Fruit fly (Drosophila melanogaster) whole organism, pupa: ENCODE data around the gene CG1924.

Experiments used
- CG10348 ChIP-seq: fragments of 200-800 bp; sonication (Bioruptor generic); IDR thresholded peaks from 2 replicates; pipeline ENCODE4 v1.3.6; 2022; ENCODE audit warnings: missing biosample characterization, missing genetic modification characterization
- CG12605 ChIP-seq: fragments of 200-800 bp; sonication (Bioruptor generic); IDR thresholded peaks from 2 replicates; pipeline ENCODE4 v1.3.6; 2022; ENCODE audit warnings: missing biosample characterization, missing genetic modification characterization
- CG13204 ChIP-seq: fragments of 200-800 bp; sonication (Bioruptor generic); optimal IDR thresholded peaks from 2 replicates; lab custom pipeline; 2018; ENCODE audit warnings: missing biosample characterization, mild to moderate bottlenecking, missing genetic modification characterization, moderate library complexity
- CG14655 ChIP-seq: fragments of 200-800 bp; sonication (Bioruptor generic); optimal IDR thresholded peaks from 3 replicates; lab custom pipeline; 2017; ENCODE audit warnings: mild to moderate bottlenecking, missing biosample characterization, missing genetic modification reagents, missing genetic modification characterization
- CG15710 ChIP-seq: fragments of 200-800 bp; sonication (Bioruptor generic); optimal IDR thresholded peaks from 2 replicates; lab custom pipeline; 2018; ENCODE audit warnings: missing biosample characterization, mild to moderate bottlenecking, missing genetic modification characterization, moderate library complexity
- CG17806 ChIP-seq: fragments of 200-800 bp; sonication (Bioruptor generic); optimal IDR thresholded peaks from 2 replicates; lab custom pipeline; 2018; ENCODE audit warnings: missing biosample characterization, mild to moderate bottlenecking, missing genetic modification characterization, moderate library complexity
- CG32121 ChIP-seq: fragments of 200-800 bp; sonication (Bioruptor generic); IDR thresholded peaks from 2 replicates; pipeline ENCODE4 v1.3.6; 2022; ENCODE audit warnings: missing biosample characterization, missing genetic modification characterization
- CG34367 ChIP-seq: fragments of 200-800 bp; sonication (Bioruptor generic); optimal IDR thresholded peaks from 2 replicates; lab custom pipeline; 2018; ENCODE audit warnings: missing biosample characterization, mild to moderate bottlenecking, missing genetic modification characterization
- CG4496 ChIP-seq: fragments of 200-800 bp; sonication (Bioruptor generic); IDR thresholded peaks from 3 replicates; pipeline ENCODE4 v1.3.6; 2022; ENCODE audit warnings: missing biosample characterization, missing genetic modification characterization
- CG8159 ChIP-seq: fragments of 200-800 bp; sonication (Bioruptor generic); optimal IDR thresholded peaks from 3 replicates; lab custom pipeline; 2018; ENCODE audit warnings: missing biosample characterization, mild to moderate bottlenecking, missing genetic modification characterization, moderate library complexity
- CG8301 ChIP-seq: fragments of 200-800 bp; sonication (Bioruptor generic); optimal IDR thresholded peaks from 2 replicates; lab custom pipeline; 2018; ENCODE audit warnings: missing biosample characterization, mild to moderate bottlenecking, missing genetic modification characterization
- CG9948 ChIP-seq: fragments of 200-800 bp; sonication (Bioruptor generic); optimal IDR thresholded peaks from 2 replicates; lab custom pipeline; 2018; ENCODE audit warnings: missing biosample characterization, mild to moderate bottlenecking, missing genetic modification characterization, moderate library complexity
- D1 ChIP-seq: fragments of 200-800 bp; sonication (Bioruptor generic); optimal IDR thresholded peaks from 2 replicates; lab custom pipeline; 2018; ENCODE audit warnings: missing biosample characterization, mild to moderate bottlenecking, missing genetic modification characterization, moderate library complexity
- EcR ChIP-seq: fragments of 200-800 bp; sonication (Bioruptor generic); optimal IDR thresholded peaks from 3 replicates; lab custom pipeline; 2019; ENCODE audit warnings: missing biosample characterization, missing genetic modification characterization, mild to moderate bottlenecking, moderate library complexity, missing genetic modification reagents
- Ets98B ChIP-seq: fragments of 200-800 bp; sonication (Bioruptor generic); IDR thresholded peaks from 2 replicates; pipeline ENCODE4 v1.3.6; 2022; ENCODE audit warnings: missing biosample characterization, missing genetic modification characterization
- Pif1A ChIP-seq: fragments of 200-800 bp; sonication (Bioruptor generic); optimal IDR thresholded peaks from 3 replicates; lab custom pipeline; 2016; ENCODE audit warnings: missing biosample characterization, missing genetic modification characterization
- Pif1B ChIP-seq: fragments of 200-800 bp; sonication (Bioruptor generic); optimal IDR thresholded peaks from 3 replicates; lab custom pipeline; 2016; ENCODE audit warnings: missing biosample characterization, missing genetic modification characterization
- Snoo ChIP-seq: fragments of 200-800 bp; sonication (Bioruptor generic); optimal IDR thresholded peaks from 3 replicates; lab custom pipeline; 2017; ENCODE audit warnings: missing biosample characterization, mild to moderate bottlenecking, missing genetic modification characterization, inconsistent platforms
- fd96Ca ChIP-seq: fragments of 200-800 bp; sonication (Bioruptor generic); IDR thresholded peaks from 3 replicates; pipeline ENCODE4 v1.3.6; 2022; ENCODE audit warnings: missing biosample characterization, missing genetic modification characterization
- gl ChIP-seq: fragments of 200-800 bp; sonication (Bioruptor generic); optimal IDR thresholded peaks from 2 replicates; lab custom pipeline; 2018; ENCODE audit warnings: missing biosample characterization, mild to moderate bottlenecking, missing genetic modification characterization
- rn ChIP-seq: fragments of 200-800 bp; sonication (Bioruptor generic); IDR thresholded peaks from 2 replicates; pipeline ENCODE4 v1.3.6; 2022; ENCODE audit warnings: missing biosample characterization, missing genetic modification characterization

The CG1924 gene

dm6 chrX:12178526-12178925 is at the start of gene CG1924:
Gene CG1924 (minus strand): TSS chrX:12178626.
- TF ChIP-seq Pif1A (GFP tag; lab: Kevin White, UChicago) (no peak), CG12605 (GFP tag; lab: Robert Waterston, UW) (no peak), CG17806 (no peak), CG8159 (tag; lab: Kevin White, UChicago) (no peak), Ets98B (no peak)

- TF ChIP-seq fd96Ca (no peak), CG32121 (peak; percentile 26; the same call in 1 of the 2 replicates), CG12605 (GFP tag; lab: Robert Waterston, UW) (no peak; the same call in 1 of the 2 replicates), CG34367 (tag; lab: Kevin White, UChicago) (peak; percentile 24), CG14655 (GFP tag; lab: Kevin White, UChicago) (peak; percentile 48), CG13204 (GFP tag; lab: Kevin White, UChicago) (no peak), Pif1B (no peak), CG4496 (GFP tag; lab: Robert Waterston, UW) (0 out of 3 replicates have a peak, but pooled peaks have one; percentile 24), CG9948 (tag; lab: Kevin White, UChicago) (peak; percentile 24), CG17806 (peak; percentile 26), CG8159 (tag; lab: Kevin White, UChicago) (peak; percentile 53), CG10348 (GFP tag; lab: Robert Waterston, UW) (no peak), Snoo (tag; lab: Kevin White, UChicago) (no peak), Pif1A (GFP tag; lab: Kevin White, UChicago) (peak; percentile 20), EcR (GFP tag; lab: Kevin White, UChicago) (no peak), CG15710 (tag; lab: Kevin White, UChicago) (peak; percentile 42), rn (no peak), CG8301 (peak; percentile 2), Ets98B (no peak)
Measured at dm6 chrX:12227975-12228374, 49.5 kb upstream of the CG1924 start.

dm6 chrX:12226561-12226960 is 48.1 kb upstream of the CG1924 start:
- peak; percentile 88 for TF ChIP-seq rn
- TF ChIP-seq Pif1B: peak; percentile 91
- peak; percentile 81; the same call in 1 of the 2 replicates for TF ChIP-seq CG12605 (GFP tag; lab: Robert Waterston, UW)
- TF ChIP-seq CG9948 (tag; lab: Kevin White, UChicago): peak; percentile 93
- peak; percentile 91 for TF ChIP-seq CG13204 (GFP tag; lab: Kevin White, UChicago)
- TF ChIP-seq EcR (GFP tag; lab: Kevin White, UChicago): peak; percentile 93
- TF ChIP-seq Pif1A (GFP tag; lab: Kevin White, UChicago): peak; percentile 92
- peak; percentile 95 for TF ChIP-seq CG4496 (GFP tag; lab: Robert Waterston, UW)
- TF ChIP-seq CG10348 (GFP tag; lab: Robert Waterston, UW): peak; percentile 84
- peak; percentile 92 for TF ChIP-seq CG8301
- TF ChIP-seq D1: peak; percentile 56
- peak; percentile 91 for TF ChIP-seq CG17806
- TF ChIP-seq Ets98B: peak; percentile 93
- peak; percentile 92 for TF ChIP-seq CG8159 (tag; lab: Kevin White, UChicago)
- peak; percentile 93 for TF ChIP-seq CG32121
- TF ChIP-seq CG14655 (GFP tag; lab: Kevin White, UChicago): peak; percentile 95
- peak; percentile 93 for TF ChIP-seq CG15710 (tag; lab: Kevin White, UChicago)
- TF ChIP-seq gl (tag; lab: Kevin White, UChicago): peak; percentile 89
- TF ChIP-seq fd96Ca: peak; percentile 97
- TF ChIP-seq Snoo (tag; lab: Kevin White, UChicago): peak; percentile 93
- TF ChIP-seq CG34367 (tag; lab: Kevin White, UChicago): peak; percentile 95

dm6 chrX:12225325-12225972 is 47.0 kb upstream of the CG1924 start:
- no peak for TF ChIP-seq Snoo (tag; lab: Kevin White, UChicago)
- no peak for TF ChIP-seq CG34367 (tag; lab: Kevin White, UChicago)
- TF ChIP-seq fd96Ca: no peak
- TF ChIP-seq CG15710 (tag; lab: Kevin White, UChicago): no peak
- TF ChIP-seq CG9948 (tag; lab: Kevin White, UChicago): no peak
- TF ChIP-seq D1: no peak
- TF ChIP-seq Pif1B: no peak

dm6 chrX:12222890-12223345 is 44.5 kb upstream of the CG1924 start:
- TF ChIP-seq CG12605 (GFP tag; lab: Robert Waterston, UW) (no peak), rn (no peak), CG32121 (no peak), D1 (no peak), CG8159 (tag; lab: Kevin White, UChicago) (peak; percentile 71), CG10348 (GFP tag; lab: Robert Waterston, UW) (no peak), Pif1B (peak; percentile 42), Snoo (tag; lab: Kevin White, UChicago) (peak; percentile 52), CG34367 (tag; lab: Kevin White, UChicago) (peak; percentile 46), CG15710 (tag; lab: Kevin White, UChicago) (peak; percentile 63), Ets98B (no peak), CG17806 (peak; percentile 70), CG13204 (GFP tag; lab: Kevin White, UChicago) (no peak), CG9948 (tag; lab: Kevin White, UChicago) (peak; percentile 73), EcR (GFP tag; lab: Kevin White, UChicago) (peak; percentile 34), CG8301 (peak; percentile 29), CG14655 (GFP tag; lab: Kevin White, UChicago) (peak; percentile 58), fd96Ca (0 out of 3 replicates have a peak, but pooled peaks have one; percentile 31), CG4496 (GFP tag; lab: Robert Waterston, UW) (peak; percentile 58; the same call in 2 of the 3 replicates), Pif1A (GFP tag; lab: Kevin White, UChicago) (peak; percentile 50), gl (tag; lab: Kevin White, UChicago) (peak; percentile 13)
